Worm (Caenorhabditis elegans) whole organism, mixed stage, embryonic: ENCODE results near the gene T05C12.4.

Source experiments
- M03D4.4 ChIP-seq: sonication (generic microtip); optimal IDR thresholded peaks from 2 replicates; lab custom pipeline; 2017; ENCODE audit warnings: mild to moderate bottlenecking, missing genetic modification characterization, missing compliant biosample characterization
- bed-3 ChIP-seq: fragments of 200-800 bp; sonication (Bioruptor generic); optimal IDR thresholded peaks from 3 replicates; lab custom pipeline; 2018; ENCODE audit warnings: mild to moderate bottlenecking, missing genetic modification characterization, moderate library complexity, missing compliant biosample characterization
- blmp-1 ChIP-seq: fragments of 150-350 bp; optimal IDR thresholded peaks from 2 replicates; lab custom pipeline; 2014; ENCODE audit warnings: missing biosample characterization, missing genetic modification characterization
- ceh-43 ChIP-seq: fragments of 200-800 bp; sonication (Bioruptor generic); optimal IDR thresholded peaks from 2 replicates; lab custom pipeline; 2018; ENCODE audit warnings: mild to moderate bottlenecking, missing genetic modification characterization, moderate library complexity, missing compliant biosample characterization
- ceh-83 ChIP-seq: fragments of 200-800 bp; sonication (Bioruptor generic); optimal IDR thresholded peaks from 2 replicates; lab custom pipeline; 2018; ENCODE audit warnings: mild to moderate bottlenecking, missing genetic modification characterization, missing compliant biosample characterization
- ces-1 ChIP-seq: fragments of 150-350 bp; optimal IDR thresholded peaks from 2 replicates; lab custom pipeline; 2014; ENCODE audit warnings: missing biosample characterization, missing genetic modification reagents, missing genetic modification characterization
- cnd-1 ChIP-seq: fragments of 200-800 bp; sonication (Bioruptor generic); optimal IDR thresholded peaks from 2 replicates; lab custom pipeline; 2018; ENCODE audit warnings: mild to moderate bottlenecking, missing genetic modification characterization, missing compliant biosample characterization
- drap-1 ChIP-seq: fragments of 200-800 bp; sonication (Bioruptor generic); optimal IDR thresholded peaks from 3 replicates; lab custom pipeline; 2018; ENCODE audit warnings: mild to moderate bottlenecking, missing genetic modification characterization, missing compliant biosample characterization
- elt-1 ChIP-seq: sonication (generic microtip); optimal IDR thresholded peaks from 2 replicates; lab custom pipeline; 2017; ENCODE audit warnings: missing genetic modification characterization, mild to moderate bottlenecking, missing compliant biosample characterization, antibody characterized with exemption, moderate library complexity, borderline replicate concordance; ENCODE audit not compliant: insufficient read depth
- elt-3 ChIP-seq: fragments of 150-350 bp; optimal IDR thresholded peaks from 2 replicates; lab custom pipeline; 2014; ENCODE audit warnings: missing biosample characterization, missing genetic modification characterization
- flh-1 ChIP-seq: fragments of 200-800 bp; sonication (Bioruptor generic); optimal IDR thresholded peaks from 2 replicates; lab custom pipeline; 2018; ENCODE audit warnings: mild to moderate bottlenecking, missing genetic modification characterization, moderate library complexity, missing compliant biosample characterization
- ham-2 ChIP-seq: fragments of 200-800 bp; sonication (Bioruptor generic); optimal IDR thresholded peaks from 2 replicates; lab custom pipeline; 2018; ENCODE audit warnings: mild to moderate bottlenecking, missing genetic modification characterization, missing compliant biosample characterization
- hlh-1 ChIP-seq: fragments of 150-350 bp; optimal IDR thresholded peaks from 2 replicates; lab custom pipeline; 2014; ENCODE audit warnings: missing biosample characterization, missing genetic modification reagents, missing genetic modification characterization
- lin-13 ChIP-seq: fragments of 150-350 bp; optimal IDR thresholded peaks from 2 replicates; lab custom pipeline; 2014; ENCODE audit warnings: missing biosample characterization, missing genetic modification characterization
- lin-32 ChIP-seq: fragments of 200-800 bp; sonication (Bioruptor generic); optimal IDR thresholded peaks from 2 replicates; lab custom pipeline; 2018; ENCODE audit warnings: mild to moderate bottlenecking, missing genetic modification characterization, missing compliant biosample characterization
- lsy-2 ChIP-seq: fragments of 150-350 bp; optimal IDR thresholded peaks from 2 replicates; lab custom pipeline; 2014; ENCODE audit warnings: missing biosample characterization, missing genetic modification characterization
- mab-5 ChIP-seq: fragments of 150-350 bp; optimal IDR thresholded peaks from 2 replicates; lab custom pipeline; 2014; ENCODE audit warnings: missing biosample characterization, missing genetic modification characterization
- mep-1 ChIP-seq: fragments of 150-350 bp; optimal IDR thresholded peaks from 2 replicates; lab custom pipeline; 2017; ENCODE audit warnings: missing biosample characterization, missing genetic modification reagents, missing genetic modification characterization, inconsistent platforms
- mls-2 ChIP-seq: sonication (generic microtip); optimal IDR thresholded peaks from 2 replicates; lab custom pipeline; 2016; ENCODE audit warnings: mild to moderate bottlenecking, missing genetic modification characterization, moderate library complexity, missing compliant biosample characterization
- nhr-12 ChIP-seq: fragments of 150-350 bp; optimal IDR thresholded peaks from 2 replicates; lab custom pipeline; 2014; ENCODE audit warnings: missing biosample characterization, missing genetic modification characterization
- nhr-2 ChIP-seq: fragments of 150-350 bp; optimal IDR thresholded peaks from 2 replicates; lab custom pipeline; 2014; ENCODE audit warnings: missing biosample characterization, missing genetic modification characterization
- nhr-237 ChIP-seq: fragments of 150-350 bp; optimal IDR thresholded peaks from 2 replicates; lab custom pipeline; 2014; ENCODE audit warnings: missing biosample characterization, missing genetic modification characterization
- nhr-28 ChIP-seq: fragments of 150-350 bp; optimal IDR thresholded peaks from 2 replicates; lab custom pipeline; 2014; ENCODE audit warnings: missing biosample characterization, missing genetic modification characterization
- nhr-76 ChIP-seq: sonication (generic microtip); optimal IDR thresholded peaks from 2 replicates; lab custom pipeline; 2017; ENCODE audit warnings: missing biosample characterization, missing genetic modification characterization
- pha-4 ChIP-seq: fragments of 150-350 bp; optimal IDR thresholded peaks from 2 replicates; lab custom pipeline; 2018; ENCODE audit warnings: missing biosample characterization, missing genetic modification reagents, missing genetic modification characterization
- sem-2 ChIP-seq: fragments of 200-800 bp; sonication (Bioruptor generic); optimal IDR thresholded peaks from 2 replicates; lab custom pipeline; 2018; ENCODE audit warnings: mild to moderate bottlenecking, missing genetic modification characterization, missing compliant biosample characterization
- snpc-4 ChIP-seq: fragments of 150-350 bp; optimal IDR thresholded peaks from 2 replicates; lab custom pipeline; 2014; ENCODE audit warnings: missing biosample characterization, missing genetic modification characterization
- sptf-1 ChIP-seq: sonication (generic microtip); optimal IDR thresholded peaks from 2 replicates; lab custom pipeline; 2017; ENCODE audit warnings: mild to moderate bottlenecking, missing genetic modification characterization, moderate library complexity, missing compliant biosample characterization
- tbx-8 ChIP-seq: fragments of 200-800 bp; sonication (Bioruptor generic); optimal IDR thresholded peaks from 2 replicates; lab custom pipeline; 2018; ENCODE audit warnings: mild to moderate bottlenecking, missing genetic modification characterization, moderate library complexity, missing compliant biosample characterization
- unc-120 ChIP-seq: sonication (generic microtip); optimal IDR thresholded peaks from 2 replicates; lab custom pipeline; 2017; ENCODE audit warnings: missing genetic modification characterization, missing compliant biosample characterization; ENCODE audit not compliant: poor library complexity, severe bottlenecking
- unc-39 ChIP-seq: fragments of 150-350 bp; optimal IDR thresholded peaks from 2 replicates; lab custom pipeline; 2014; ENCODE audit warnings: missing biosample characterization, missing genetic modification characterization
- unc-62 ChIP-seq: fragments of 150-350 bp; optimal IDR thresholded peaks from 2 replicates; lab custom pipeline; 2014; ENCODE audit warnings: missing biosample characterization, missing genetic modification reagents, missing genetic modification characterization
- ztf-11 ChIP-seq: fragments of 150-350 bp; optimal IDR thresholded peaks from 2 replicates; lab custom pipeline; 2014; ENCODE audit warnings: missing biosample characterization, missing genetic modification characterization

Gene T05C12.4

ce11 chrII:8136818-8137217 lies 43.4 kb downstream of the T05C12.4 start, which contains the start of gene ctns-1:
Gene ctns-1 (minus strand): TSS chrII:8136918.
- TF ChIP-seq sptf-1 (tag; lab: Kevin White, UChicago) = no peak
- TF ChIP-seq M03D4.4 (tag; lab: Kevin White, UChicago) = no peak

ce11 chrII:8135953-8136352 lies 44.2 kb downstream of the T05C12.4 start:
- TF ChIP-seq unc-62 (GFP tag; lab: Kevin White, UChicago) (no peak), blmp-1 (no peak), ztf-11 (tag; lab: Kevin White, UChicago) (no peak), nhr-28 (tag; lab: Kevin White, UChicago) (no peak), hlh-1 (tag; lab: Kevin White, UChicago) (no peak), sem-2 (GFP tag; lab: Kevin White, UChicago) (no peak), unc-39 (tag; lab: Kevin White, UChicago) (no peak), snpc-4 (tag; lab: Kevin White, UChicago) (no peak), drap-1 (GFP tag; lab: Kevin White, UChicago) (no peak), elt-1 (tag; lab: Kevin White, UChicago) (no peak), tbx-8 (GFP tag; lab: Kevin White, UChicago) (no peak), flh-1 (GFP tag; lab: Kevin White, UChicago) (no peak), unc-120 (tag; lab: Kevin White, UChicago) (no peak), cnd-1 (no peak), ham-2 (GFP tag; lab: Kevin White, UChicago) (no peak), ces-1 (no peak), lin-32 (GFP tag; lab: Kevin White, UChicago) (no peak), ceh-83 (GFP tag; lab: Kevin White, UChicago) (no peak)

- no peak for TF ChIP-seq mep-1
- TF ChIP-seq ham-2 (GFP tag; lab: Kevin White, UChicago) = no peak
- TF ChIP-seq pha-4 (tag; lab: Kevin White, UChicago) = no peak
- TF ChIP-seq blmp-1 = no peak
- no peak for TF ChIP-seq cnd-1
- TF ChIP-seq elt-1 (tag; lab: Kevin White, UChicago) = no peak
- no peak for TF ChIP-seq mab-5 (tag; lab: Kevin White, UChicago)
- TF ChIP-seq nhr-28 (tag; lab: Kevin White, UChicago) = no peak
- no peak for TF ChIP-seq ceh-83 (GFP tag; lab: Kevin White, UChicago)
- TF ChIP-seq flh-1 (GFP tag; lab: Kevin White, UChicago) = no peak
- no peak for TF ChIP-seq nhr-2
- no peak for TF ChIP-seq nhr-76
- TF ChIP-seq sem-2 (GFP tag; lab: Kevin White, UChicago) = no peak
- TF ChIP-seq nhr-12 (tag; lab: Kevin White, UChicago) = no peak
- TF ChIP-seq hlh-1 (tag; lab: Kevin White, UChicago) = no peak
- no peak for TF ChIP-seq snpc-4 (tag; lab: Kevin White, UChicago)
- no peak for TF ChIP-seq elt-3 (tag; lab: Kevin White, UChicago)
- TF ChIP-seq nhr-237 (tag; lab: Kevin White, UChicago) = no peak
- TF ChIP-seq tbx-8 (GFP tag; lab: Kevin White, UChicago) = no peak
- TF ChIP-seq unc-39 (tag; lab: Kevin White, UChicago) = no peak
- TF ChIP-seq, all 35 proteins: peak for 0
These were observed 48.7 kb downstream of the T05C12.4 start for ce11 chrII:8131413-8131966.

- TF ChIP-seq mls-2 (tag; lab: Kevin White, UChicago) (no peak), sem-2 (GFP tag; lab: Kevin White, UChicago) (no peak), ceh-43 (GFP tag; lab: Kevin White, UChicago) (no peak), nhr-76 (no peak), bed-3 (GFP tag; lab: Kevin White, UChicago) (no peak), drap-1 (GFP tag; lab: Kevin White, UChicago) (no peak), lsy-2 (tag; lab: Kevin White, UChicago) (no peak), blmp-1 (no peak), unc-62 (GFP tag; lab: Kevin White, UChicago) (no peak), nhr-28 (tag; lab: Kevin White, UChicago) (no peak), ham-2 (GFP tag; lab: Kevin White, UChicago) (no peak), nhr-12 (tag; lab: Kevin White, UChicago) (no peak), lin-13 (no peak), nhr-237 (tag; lab: Kevin White, UChicago) (no peak), ces-1 (no peak), cnd-1 (no peak), ceh-83 (GFP tag; lab: Kevin White, UChicago) (no peak)
These were observed 49.4 kb downstream of the T05C12.4 start for ce11 chrII:8130792-8131191.
